Fruit fly (Drosophila melanogaster) whole organism: ENCODE measurements around the gene Myo31DF.

Experiments used
- CG8478 ChIP-seq: fragments of >200 bp; optimal IDR thresholded peaks from 2 replicates; lab custom pipeline; 2018; ENCODE audit warnings: inconsistent platforms
- EcR ChIP-seq, 2 experiments: fragments of >200 bp; optimal IDR thresholded peaks; 2 replicates each; lab custom pipeline; 2017; ENCODE audit warnings: missing biosample characterization in 2 of 2, missing genetic modification characterization in 2 of 2, missing genetic modification reagents in 2 of 2
- pan ChIP-seq: fragments of >200 bp; optimal IDR thresholded peaks from 2 replicates; lab custom pipeline; 2017
- psq ChIP-seq: fragments of >200 bp; optimal IDR thresholded peaks from 2 replicates; lab custom pipeline; 2017
- usp ChIP-seq: fragments of >200 bp; optimal IDR thresholded peaks from 2 replicates; lab custom pipeline; 2017; ENCODE audit warnings: missing biosample characterization, missing genetic modification characterization, mixed read lengths

DNA sequence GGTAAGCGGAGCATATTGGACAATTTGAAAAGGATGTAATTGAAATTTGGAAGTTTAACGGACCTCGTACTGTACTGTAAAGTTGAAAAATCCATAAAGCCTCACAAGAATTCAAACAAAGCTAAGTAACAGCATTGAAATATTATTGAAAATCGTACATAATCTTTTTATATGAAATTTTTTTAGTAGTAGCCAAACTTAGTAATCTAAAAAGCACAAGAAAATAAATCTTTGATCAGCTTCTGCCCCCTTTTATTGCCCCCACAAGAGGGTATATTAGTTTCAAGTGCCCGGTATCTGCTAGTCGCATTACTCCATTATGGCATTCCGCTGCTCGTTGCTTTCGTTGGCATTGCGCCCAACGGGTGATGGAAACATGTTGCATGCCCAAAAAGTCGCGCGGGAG, 39.7 kb downstream of the Myo31DF start:
- no peak for TF ChIP-seq pan (lab: Kevin White, UChicago)
- no peak for TF ChIP-seq psq (lab: Kevin White, UChicago)
- no peak for TF ChIP-seq CG8478
- TF ChIP-seq EcR (GFP tag; optimal IDR thresholded peaks at IDR 0.05; lab: Kevin White, UChicago), result no peak
- TF ChIP-seq usp (GFP tag; lab: Kevin White, UChicago), result no peak
